Fruit fly (Drosophila melanogaster): Measurements from ENCODE around the gene CG14985.

The CG14985 gene

DNA sequence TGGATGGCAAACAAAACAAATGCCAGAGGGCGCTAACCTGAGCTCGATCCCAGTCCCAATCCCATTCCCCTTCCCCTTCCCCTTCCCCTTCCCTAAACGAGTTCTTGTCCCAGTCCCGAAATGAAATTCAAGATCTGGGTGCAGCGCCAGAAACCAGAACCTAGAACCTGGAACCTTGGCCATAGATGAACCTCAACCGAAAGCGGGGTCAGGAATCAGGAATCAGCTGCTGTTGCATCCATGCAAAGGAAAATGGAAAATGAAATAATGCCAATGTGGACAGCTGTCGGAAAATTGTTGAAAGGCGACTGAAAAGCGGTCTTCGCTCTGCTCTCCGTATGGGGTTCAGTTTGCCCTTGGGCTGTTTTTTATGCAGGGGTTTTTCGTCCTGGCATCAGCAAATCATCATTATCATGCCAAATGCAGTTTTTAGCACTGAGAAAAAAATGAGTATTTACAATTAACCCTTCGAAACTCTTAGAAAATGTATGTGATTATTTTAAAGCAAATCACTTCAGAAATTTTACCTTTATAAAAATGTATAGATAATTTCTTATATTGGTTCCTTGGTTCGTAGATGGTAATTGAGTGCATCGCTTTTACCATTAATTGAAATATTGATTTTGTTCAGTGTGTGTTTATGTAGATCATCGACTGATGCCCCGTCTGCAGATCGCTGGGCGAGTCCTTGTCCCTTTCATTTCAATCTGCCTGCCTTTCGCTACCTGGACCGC is 25.5 kb upstream of the CG14985 start (continued):
- no peak for TF ChIP-seq Hr78 (GFP tag; optimal IDR thresholded peaks at IDR 0.05)
- no peak for TF ChIP-seq D19B (GFP tag; optimal IDR thresholded peaks at IDR 0.05)
- no peak for TF ChIP-seq Ets97D (GFP tag; optimal IDR thresholded peaks at IDR 0.05)
- no peak for TF ChIP-seq hb (GFP tag; IDR thresholded peaks at IDR 0.05; ENCODE audit: partially characterized antibody)
- no peak for TF ChIP-seq CG7271 (tag; optimal IDR thresholded peaks at IDR 0.05)
- TF ChIP-seq z (GFP tag; IDR thresholded peaks at IDR 0.05), result no peak
- TF ChIP-seq lola (GFP tag; optimal IDR thresholded peaks at IDR 0.05), result peak in 1 of 3 experiments; percentile 80
- no peak for TF ChIP-seq al (GFP tag; IDR thresholded peaks at IDR 0.05)
- no peak for TF ChIP-seq CG10431 (GFP tag; optimal IDR thresholded peaks at IDR 0.05)
- TF ChIP-seq Med (GFP tag), result no peak
- peak; percentile 38 for TF ChIP-seq CG2202 (tag; optimal IDR thresholded peaks at IDR 0.05)
- no peak for TF ChIP-seq vfl (GFP tag; optimal IDR thresholded peaks at IDR 0.05)
- TF ChIP-seq CG31441 (GFP tag; IDR thresholded peaks at IDR 0.05), result peak; percentile 56; the same call in 1 of the 2 replicates
- no peak for TF ChIP-seq exex (tag; optimal IDR thresholded peaks at IDR 0.05)
- no peak for TF ChIP-seq BtbVII (GFP tag; optimal IDR thresholded peaks at IDR 0.05)
- TF ChIP-seq CG5180 (GFP tag; optimal IDR thresholded peaks at IDR 0.05), result no peak
- no peak for TF ChIP-seq CG8089 (GFP tag; optimal IDR thresholded peaks at IDR 0.05)
- TF ChIP-seq Hand (GFP tag; optimal IDR thresholded peaks at IDR 0.05), result no peak
- no peak for TF ChIP-seq mirr (GFP tag; optimal IDR thresholded peaks at IDR 0.05)
- TF ChIP-seq NFAT (GFP tag; IDR thresholded peaks at IDR 0.05), result no peak
- TF ChIP-seq run (tag; optimal IDR thresholded peaks at IDR 0.05), result no peak
- TF ChIP-seq CG42726 (GFP tag; IDR thresholded peaks at IDR 0.05; ENCODE audit: partially characterized antibody), result no peak
- peak; percentile 64 for TF ChIP-seq CG10267 (tag; optimal IDR thresholded peaks at IDR 0.05)
- TF ChIP-seq CG1024 (GFP tag; IDR thresholded peaks at IDR 0.05), result no peak
- TF ChIP-seq ftz-f1 (GFP tag; optimal IDR thresholded peaks at IDR 0.05), result no peak
- TF ChIP-seq CG7357 (GFP tag; IDR thresholded peaks at IDR 0.05), result no peak
- TF ChIP-seq cato (GFP tag; optimal IDR thresholded peaks at IDR 0.05; ENCODE audit: borderline replicate concordance), result no peak
- peak; percentile 40 for TF ChIP-seq CG7839 (tag; optimal IDR thresholded peaks at IDR 0.05)
- TF ChIP-seq CG9932 (GFP tag; IDR thresholded peaks at IDR 0.05), result no peak
- no peak for TF ChIP-seq Opbp (GFP tag; IDR thresholded peaks at IDR 0.05; ENCODE audit: partially characterized antibody)
- TF ChIP-seq CG12391 (tag; optimal IDR thresholded peaks at IDR 0.05), result peak; percentile 64
- TF ChIP-seq hbn (GFP tag; IDR thresholded peaks at IDR 0.05; ENCODE audit: partially characterized antibody), result no peak
- TF ChIP-seq CG2116 (GFP tag; optimal IDR thresholded peaks at IDR 0.05), result no peak
- TF ChIP-seq CG6854 (GFP tag; optimal IDR thresholded peaks at IDR 0.05), result no peak
- TF ChIP-seq CG9437 (GFP tag; optimal IDR thresholded peaks at IDR 0.05), result no peak
- peak; percentile 76 for TF ChIP-seq CG10979 (tag; optimal IDR thresholded peaks at IDR 0.05)
- no peak for TF ChIP-seq aop (GFP tag; IDR thresholded peaks at IDR 0.05)
- no peak for TF ChIP-seq pum (GFP tag; optimal IDR thresholded peaks at IDR 0.05)
- no peak for TF ChIP-seq rib (GFP tag; IDR thresholded peaks at IDR 0.05)
- no peak for TF ChIP-seq Doc3 (GFP tag; IDR thresholded peaks at IDR 0.05; ENCODE audit: partially characterized antibody)
- TF ChIP-seq Spps (tag; optimal IDR thresholded peaks at IDR 0.05), result no peak
- no peak for TF ChIP-seq CG14965 (GFP tag; optimal IDR thresholded peaks at IDR 0.05; ENCODE audit: borderline replicate concordance)
- peak; percentile 77 for TF ChIP-seq CG14710 (tag; optimal IDR thresholded peaks at IDR 0.05)
- TF ChIP-seq otp (GFP tag; IDR thresholded peaks at IDR 0.05), result no peak
- TF ChIP-seq CG16815 (GFP tag; optimal IDR thresholded peaks at IDR 0.05), result peak; percentile 40
- TF ChIP-seq CG10274 (GFP tag; optimal IDR thresholded peaks at IDR 0.05), result no peak
- TF ChIP-seq CHES-1-like (GFP tag; optimal IDR thresholded peaks at IDR 0.05), result no peak
- TF ChIP-seq jumu (GFP tag; optimal IDR thresholded peaks at IDR 0.05), result no peak
- peak; percentile 51 for TF ChIP-seq CG4424 (GFP tag; optimal IDR thresholded peaks at IDR 0.05)

Data from whole organism, embryonic.